Worm (Caenorhabditis elegans) whole organism, mixed stage, embryonic: ENCODE measurements around the gene F26G1.5.

Experiments
- bed-3 ChIP-seq: fragments of 200-800 bp; sonication (Bioruptor generic); optimal IDR thresholded peaks from 3 replicates; lab custom pipeline; 2018; ENCODE audit warnings: mild to moderate bottlenecking, missing genetic modification characterization, moderate library complexity, missing compliant biosample characterization
- ceh-39 ChIP-seq: fragments of 150-350 bp; optimal IDR thresholded peaks from 2 replicates; lab custom pipeline; 2014; ENCODE audit warnings: missing biosample characterization, missing genetic modification characterization
- ceh-43 ChIP-seq: fragments of 200-800 bp; sonication (Bioruptor generic); optimal IDR thresholded peaks from 2 replicates; lab custom pipeline; 2018; ENCODE audit warnings: mild to moderate bottlenecking, missing genetic modification characterization, moderate library complexity, missing compliant biosample characterization
- ces-1 ChIP-seq: fragments of 150-350 bp; optimal IDR thresholded peaks from 2 replicates; lab custom pipeline; 2014; ENCODE audit warnings: missing biosample characterization, missing genetic modification reagents, missing genetic modification characterization
- cnd-1 ChIP-seq: fragments of 200-800 bp; sonication (Bioruptor generic); optimal IDR thresholded peaks from 2 replicates; lab custom pipeline; 2018; ENCODE audit warnings: mild to moderate bottlenecking, missing genetic modification characterization, missing compliant biosample characterization
- drap-1 ChIP-seq: fragments of 200-800 bp; sonication (Bioruptor generic); optimal IDR thresholded peaks from 3 replicates; lab custom pipeline; 2018; ENCODE audit warnings: mild to moderate bottlenecking, missing genetic modification characterization, missing compliant biosample characterization
- elt-1 ChIP-seq: sonication (generic microtip); optimal IDR thresholded peaks from 2 replicates; lab custom pipeline; 2017; ENCODE audit warnings: missing genetic modification characterization, mild to moderate bottlenecking, missing compliant biosample characterization, antibody characterized with exemption, moderate library complexity, borderline replicate concordance; ENCODE audit not compliant: insufficient read depth
- elt-3 ChIP-seq: fragments of 150-350 bp; optimal IDR thresholded peaks from 2 replicates; lab custom pipeline; 2014; ENCODE audit warnings: missing biosample characterization, missing genetic modification characterization
- flh-1 ChIP-seq: fragments of 200-800 bp; sonication (Bioruptor generic); optimal IDR thresholded peaks from 2 replicates; lab custom pipeline; 2018; ENCODE audit warnings: mild to moderate bottlenecking, missing genetic modification characterization, moderate library complexity, missing compliant biosample characterization
- ham-2 ChIP-seq: fragments of 200-800 bp; sonication (Bioruptor generic); optimal IDR thresholded peaks from 2 replicates; lab custom pipeline; 2018; ENCODE audit warnings: mild to moderate bottlenecking, missing genetic modification characterization, missing compliant biosample characterization
- hlh-1 ChIP-seq: fragments of 150-350 bp; optimal IDR thresholded peaks from 2 replicates; lab custom pipeline; 2014; ENCODE audit warnings: missing biosample characterization, missing genetic modification reagents, missing genetic modification characterization
- lin-13 ChIP-seq: fragments of 150-350 bp; optimal IDR thresholded peaks from 2 replicates; lab custom pipeline; 2014; ENCODE audit warnings: missing biosample characterization, missing genetic modification characterization
- lin-32 ChIP-seq: fragments of 200-800 bp; sonication (Bioruptor generic); optimal IDR thresholded peaks from 2 replicates; lab custom pipeline; 2018; ENCODE audit warnings: mild to moderate bottlenecking, missing genetic modification characterization, missing compliant biosample characterization
- lsy-2 ChIP-seq: fragments of 150-350 bp; optimal IDR thresholded peaks from 2 replicates; lab custom pipeline; 2014; ENCODE audit warnings: missing biosample characterization, missing genetic modification characterization
- mab-5 ChIP-seq: fragments of 150-350 bp; optimal IDR thresholded peaks from 2 replicates; lab custom pipeline; 2014; ENCODE audit warnings: missing biosample characterization, missing genetic modification characterization
- mls-2 ChIP-seq: sonication (generic microtip); optimal IDR thresholded peaks from 2 replicates; lab custom pipeline; 2016; ENCODE audit warnings: mild to moderate bottlenecking, missing genetic modification characterization, moderate library complexity, missing compliant biosample characterization
- nhr-12 ChIP-seq: fragments of 150-350 bp; optimal IDR thresholded peaks from 2 replicates; lab custom pipeline; 2014; ENCODE audit warnings: missing biosample characterization, missing genetic modification characterization
- nhr-2 ChIP-seq: fragments of 150-350 bp; optimal IDR thresholded peaks from 2 replicates; lab custom pipeline; 2014; ENCODE audit warnings: missing biosample characterization, missing genetic modification characterization
- nhr-237 ChIP-seq: fragments of 150-350 bp; optimal IDR thresholded peaks from 2 replicates; lab custom pipeline; 2014; ENCODE audit warnings: missing biosample characterization, missing genetic modification characterization
- nhr-76 ChIP-seq: sonication (generic microtip); optimal IDR thresholded peaks from 2 replicates; lab custom pipeline; 2017; ENCODE audit warnings: missing biosample characterization, missing genetic modification characterization
- pha-4 ChIP-seq: fragments of 150-350 bp; optimal IDR thresholded peaks from 2 replicates; lab custom pipeline; 2018; ENCODE audit warnings: missing biosample characterization, missing genetic modification reagents, missing genetic modification characterization
- sem-2 ChIP-seq: fragments of 200-800 bp; sonication (Bioruptor generic); optimal IDR thresholded peaks from 2 replicates; lab custom pipeline; 2018; ENCODE audit warnings: mild to moderate bottlenecking, missing genetic modification characterization, missing compliant biosample characterization
- snpc-4 ChIP-seq: fragments of 150-350 bp; optimal IDR thresholded peaks from 2 replicates; lab custom pipeline; 2014; ENCODE audit warnings: missing biosample characterization, missing genetic modification characterization
- sptf-1 ChIP-seq: sonication (generic microtip); optimal IDR thresholded peaks from 2 replicates; lab custom pipeline; 2017; ENCODE audit warnings: mild to moderate bottlenecking, missing genetic modification characterization, moderate library complexity, missing compliant biosample characterization
- unc-120 ChIP-seq: sonication (generic microtip); optimal IDR thresholded peaks from 2 replicates; lab custom pipeline; 2017; ENCODE audit warnings: missing genetic modification characterization, missing compliant biosample characterization; ENCODE audit not compliant: poor library complexity, severe bottlenecking
- unc-39 ChIP-seq: fragments of 150-350 bp; optimal IDR thresholded peaks from 2 replicates; lab custom pipeline; 2014; ENCODE audit warnings: missing biosample characterization, missing genetic modification characterization
- unc-62 ChIP-seq: fragments of 150-350 bp; optimal IDR thresholded peaks from 2 replicates; lab custom pipeline; 2014; ENCODE audit warnings: missing biosample characterization, missing genetic modification reagents, missing genetic modification characterization
- zip-8 ChIP-seq: fragments of 150-350 bp; optimal IDR thresholded peaks from 2 replicates; lab custom pipeline; 2014; ENCODE audit warnings: missing biosample characterization, missing genetic modification characterization
- ztf-11 ChIP-seq: fragments of 150-350 bp; optimal IDR thresholded peaks from 2 replicates; lab custom pipeline; 2014; ENCODE audit warnings: missing biosample characterization, missing genetic modification characterization

Gene F26G1.5

DNA sequence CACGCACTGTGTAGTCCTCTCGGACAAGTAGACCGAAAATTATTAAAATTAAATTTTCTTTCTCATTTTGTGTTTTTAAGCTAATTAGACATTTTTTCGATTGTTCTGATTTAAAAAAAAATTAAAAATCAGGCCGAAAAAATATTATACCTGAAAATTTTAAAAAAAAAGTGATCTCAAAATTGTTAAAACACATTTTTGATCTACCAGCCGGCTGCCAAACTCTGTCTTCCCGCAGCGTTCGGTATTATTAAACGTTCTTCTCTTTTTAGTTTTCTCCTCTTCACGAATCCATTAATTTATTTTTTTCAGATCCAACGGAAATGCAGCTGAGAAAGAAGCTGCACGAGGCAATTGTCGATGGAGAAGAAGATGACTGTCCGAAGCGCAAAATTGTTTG, 18.0 kb downstream of the F26G1.5 start, which contains the start of gene C27D9.1:
TSS of gene C27D9.1 (plus strand) at position 281 of the 400 bp plus-strand sequence.
- no peak for TF ChIP-seq ces-1

ce11 chrII:4752257-4752728, 18.9 kb downstream of the F26G1.5 start, which contains the start of gene F41C3.1:
Gene F41C3.1 (plus strand): TSS chrII:4752307.
- no peak for TF ChIP-seq pha-4
- no peak for TF ChIP-seq zip-8 (tag; lab: Kevin White, UChicago)
- no peak for TF ChIP-seq ceh-43 (GFP tag; lab: Kevin White, UChicago)
- TF ChIP-seq unc-120 (tag; lab: Kevin White, UChicago): no peak
- no peak for TF ChIP-seq ceh-39 (tag; lab: Kevin White, UChicago)
- TF ChIP-seq nhr-237 (tag; lab: Kevin White, UChicago): no peak
- TF ChIP-seq elt-1 (tag; lab: Kevin White, UChicago): no peak
- no peak for TF ChIP-seq sptf-1
- no peak for TF ChIP-seq unc-39
- TF ChIP-seq ztf-11: no peak
- TF ChIP-seq unc-62: no peak
- no peak for TF ChIP-seq cnd-1 (tag; lab: Kevin White, UChicago)

ce11 chrII:4749581-4749980, 21.6 kb downstream of the F26G1.5 start, which contains the start of gene F41C3.2:
Gene F41C3.2 (plus strand): TSS chrII:4749968.
- TF ChIP-seq drap-1 (GFP tag; lab: Kevin White, UChicago) (no peak), mls-2 (tag; lab: Kevin White, UChicago) (no peak), hlh-1 (tag; lab: Kevin White, UChicago) (no peak), nhr-2 (no peak)

ce11 chrII:4748374-4748773, 22.8 kb downstream of the F26G1.5 start:
- TF ChIP-seq lin-13 (tag; lab: Kevin White, UChicago) (no peak), snpc-4 (tag; lab: Kevin White, UChicago) (no peak), flh-1 (no peak), bed-3 (GFP tag; lab: Kevin White, UChicago) (no peak), sptf-1 (no peak), elt-1 (tag; lab: Kevin White, UChicago) (no peak), zip-8 (tag; lab: Kevin White, UChicago) (no peak), cnd-1 (tag; lab: Kevin White, UChicago) (no peak), lsy-2 (tag; lab: Kevin White, UChicago) (no peak), pha-4 (no peak), nhr-76 (tag; lab: Kevin White, UChicago) (no peak), ham-2 (no peak), sem-2 (no peak), ceh-43 (GFP tag; lab: Kevin White, UChicago) (no peak), unc-120 (tag; lab: Kevin White, UChicago) (no peak), unc-39 (no peak), nhr-12 (tag; lab: Kevin White, UChicago) (no peak), elt-3 (no peak)

- TF ChIP-seq zip-8 (tag; lab: Kevin White, UChicago) (no peak), nhr-2 (no peak), elt-3 (no peak), bed-3 (GFP tag; lab: Kevin White, UChicago) (no peak), nhr-237 (tag; lab: Kevin White, UChicago) (no peak), lin-32 (GFP tag; lab: Kevin White, UChicago) (no peak), pha-4 (no peak), ceh-43 (GFP tag; lab: Kevin White, UChicago) (no peak), mab-5 (tag; lab: Kevin White, UChicago) (no peak), sem-2 (no peak)
These were observed 23.5 kb downstream of the F26G1.5 start for ce11 chrII:4747697-4748096.

DNA sequence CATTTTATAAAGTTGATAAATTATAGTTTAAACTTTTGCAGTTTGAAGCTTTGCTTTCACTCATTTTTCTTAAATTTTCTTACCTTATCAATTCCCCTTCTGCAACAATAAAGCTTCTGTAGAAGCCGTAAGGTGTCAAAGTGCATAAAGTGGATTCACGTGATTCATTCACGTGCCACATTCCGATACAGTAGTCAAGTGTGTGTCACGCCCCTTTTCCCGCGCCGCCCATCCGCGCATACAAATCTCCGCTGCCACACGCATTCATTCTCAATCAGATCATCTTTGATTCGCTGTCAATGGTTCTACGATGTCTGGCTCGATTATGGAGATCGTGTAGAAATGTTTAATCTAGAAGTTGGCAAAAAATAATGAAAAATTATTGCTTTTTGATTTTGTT, 24.1 kb downstream of the F26G1.5 start:
- TF ChIP-seq pha-4 (no peak), snpc-4 (tag; lab: Kevin White, UChicago) (no peak), mls-2 (tag; lab: Kevin White, UChicago) (no peak), nhr-76 (tag; lab: Kevin White, UChicago) (no peak), drap-1 (GFP tag; lab: Kevin White, UChicago) (no peak), bed-3 (GFP tag; lab: Kevin White, UChicago) (no peak), elt-1 (tag; lab: Kevin White, UChicago) (no peak), ces-1 (no peak)
